Worm (Caenorhabditis elegans) whole organism, midembryonic: ENCODE data around the gene T13C5.9.

Experiments used
- T22C8.4 ChIP-seq: fragments of 200-800 bp; sonication (Bioruptor generic); IDR thresholded peaks from 2 replicates; pipeline ENCODE4 v1.3.6; 2022; ENCODE audit warnings: missing genetic modification characterization, missing compliant biosample characterization
- flt-1 ChIP-seq: fragments of 200-800 bp; sonication (Bioruptor generic); IDR thresholded peaks from 2 replicates; pipeline ENCODE4 v1.3.6; 2022; ENCODE audit warnings: missing genetic modification characterization, missing compliant biosample characterization
- klf-2 ChIP-seq: fragments of 200-800 bp; sonication (Bioruptor generic); conservative IDR thresholded peaks from 2 replicates; pipeline ENCODE4 v1.3.6; 2022; ENCODE audit warnings: missing genetic modification reagents, missing genetic modification characterization, missing compliant biosample characterization
- med-1 ChIP-seq: sonication (generic microtip); optimal IDR thresholded peaks from 2 replicates; lab custom pipeline; 2017; ENCODE audit warnings: missing genetic modification characterization, mild to moderate bottlenecking, missing compliant biosample characterization, antibody characterized with exemption, missing genetic modification reagents; ENCODE audit not compliant: insufficient read depth
- ztf-23 ChIP-seq: fragments of 200-800 bp; sonication (Bioruptor generic); IDR thresholded peaks from 2 replicates; pipeline ENCODE4 v1.3.6; 2022; ENCODE audit warnings: missing genetic modification reagents, missing genetic modification characterization, missing compliant biosample characterization

DNA sequence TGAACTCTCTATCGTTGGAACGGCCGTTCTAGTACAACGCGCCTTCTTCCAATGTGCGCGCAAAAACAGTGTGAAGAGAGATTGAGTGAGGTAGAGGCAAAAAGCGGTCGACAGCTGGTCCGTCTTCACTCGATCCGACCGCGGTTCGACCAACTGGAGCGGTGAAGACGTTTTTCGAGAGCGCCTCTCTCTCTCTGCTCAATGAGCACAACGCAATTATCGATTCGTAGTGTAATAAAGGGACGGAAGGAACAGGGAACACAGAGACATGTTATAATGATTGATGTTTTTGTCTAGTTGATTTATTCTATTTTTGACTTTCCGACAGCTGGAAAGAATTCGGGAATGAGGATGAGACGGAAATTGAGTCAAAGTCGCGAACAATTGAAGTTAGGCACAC, 34.8 kb downstream of the T13C5.9 start:
- TF ChIP-seq flt-1 = no peak
- no peak for TF ChIP-seq med-1 (GFP tag; lab: Kevin White, UChicago)
- TF ChIP-seq ztf-23 (GFP tag; lab: Robert Waterston, UW) = no peak
- no peak for TF ChIP-seq klf-2 (GFP tag; lab: Robert Waterston, UW)
- TF ChIP-seq T22C8.4 (GFP tag; lab: Robert Waterston, UW) = peak; percentile 53
